Worm (Caenorhabditis elegans) whole organism, young adult: ENCODE measurements around the gene atg-2.

Experiments
- B0019.2 ChIP-seq: fragments of 200-800 bp; sonication (Bioruptor generic); conservative IDR thresholded peaks from 2 replicates; pipeline ENCODE4 v1.3.6; 2022; ENCODE audit warnings: missing genetic modification reagents, missing genetic modification characterization, missing compliant biosample characterization
- B0035.1 ChIP-seq: sonication (generic microtip); optimal IDR thresholded peaks from 2 replicates; lab custom pipeline; 2016; ENCODE audit warnings: missing genetic modification characterization, mild to moderate bottlenecking, missing compliant biosample characterization, missing genotype, missing genetic modification reagents
- B0261.1 ChIP-seq: sonication (generic microtip); optimal IDR thresholded peaks from 2 replicates; lab custom pipeline; 2016; ENCODE audit warnings: mild to moderate bottlenecking, missing genetic modification characterization, moderate library complexity, missing compliant biosample characterization
- B0336.3 ChIP-seq: fragments of 200-800 bp; sonication (Bioruptor generic); IDR thresholded peaks from 2 replicates; pipeline ENCODE4 v1.3.6; 2022; ENCODE audit warnings: missing genetic modification characterization, missing compliant biosample characterization
- C06A6.2 ChIP-seq: fragments of 200-800 bp; sonication (Bioruptor generic); conservative IDR thresholded peaks from 2 replicates; pipeline ENCODE4 v1.3.6; 2022; ENCODE audit warnings: missing genetic modification characterization, missing compliant biosample characterization
- F23B12.7 ChIP-seq: sonication (generic microtip); optimal IDR thresholded peaks from 2 replicates; lab custom pipeline; 2017; ENCODE audit warnings: missing genetic modification characterization, mild to moderate bottlenecking, missing compliant biosample characterization, antibody characterized with exemption, moderate library complexity; ENCODE audit not compliant: insufficient read depth
- K11D2.4 ChIP-seq: fragments of 200-800 bp; sonication (Bioruptor generic); IDR thresholded peaks from 2 replicates; pipeline ENCODE4 v1.3.6; 2022; ENCODE audit warnings: missing genetic modification reagents, missing genetic modification characterization, missing compliant biosample characterization
- K12H6.12 ChIP-seq: fragments of 200-800 bp; sonication (Bioruptor generic); optimal IDR thresholded peaks from 2 replicates; lab custom pipeline; 2018; ENCODE audit warnings: mild to moderate bottlenecking, missing genetic modification characterization, missing compliant biosample characterization
- T26A5.8 ChIP-seq: sonication (generic microtip); optimal IDR thresholded peaks from 2 replicates; lab custom pipeline; 2016; ENCODE audit warnings: missing genetic modification characterization, missing compliant biosample characterization
- Y53G8AR.9 ChIP-seq: fragments of 200-800 bp; sonication (Bioruptor generic); conservative IDR thresholded peaks from 2 replicates; pipeline ENCODE4 v1.3.6; 2022; ENCODE audit warnings: missing genetic modification reagents, missing genetic modification characterization, missing compliant biosample characterization
- Y56A3A.18 ChIP-seq: fragments of 200-800 bp; sonication (Bioruptor generic); IDR thresholded peaks from 2 replicates; pipeline ENCODE4 v1.3.6; 2022; ENCODE audit warnings: missing genetic modification reagents, missing genetic modification characterization, missing compliant biosample characterization
- aptf-2 ChIP-seq: fragments of 200-800 bp; sonication (Bioruptor generic); conservative IDR thresholded peaks from 2 replicates; pipeline ENCODE4 v1.3.6; 2022; ENCODE audit warnings: missing genetic modification reagents, missing genetic modification characterization, missing compliant biosample characterization
- atf-7 ChIP-seq: sonication (generic microtip); optimal IDR thresholded peaks from 2 replicates; lab custom pipeline; 2017; ENCODE audit warnings: mild to moderate bottlenecking, missing genetic modification characterization, missing compliant biosample characterization
- attf-5 ChIP-seq: fragments of 200-800 bp; sonication (Bioruptor generic); optimal IDR thresholded peaks from 2 replicates; lab custom pipeline; 2018; ENCODE audit warnings: mild to moderate bottlenecking, missing genetic modification characterization, missing compliant biosample characterization
- cebp-1 ChIP-seq, 2 experiments: fragments of 200-800 bp in 1 of 2; sonication (Bioruptor generic) in 1 of 2; sonication (generic microtip) in 1 of 2; IDR thresholded peaks in 1 of 2; optimal IDR thresholded peaks in 1 of 2; 2 replicates each; pipeline versions ENCODE4 v1.3.6 to Lab custom; 2017 to 2022; ENCODE audit warnings: missing compliant biosample characterization in 2 of 2, missing genetic modification characterization in 2 of 2, mild to moderate bottlenecking in 1 of 2, missing genetic modification reagents in 1 of 2, moderate library complexity in 1 of 2
- ceh-91 ChIP-seq: fragments of 200-800 bp; sonication (Bioruptor generic); IDR thresholded peaks from 2 replicates; pipeline ENCODE4 v1.3.6; 2022; ENCODE audit warnings: missing genetic modification reagents, missing genetic modification characterization, missing compliant biosample characterization
- dox-1 ChIP-seq: fragments of 200-800 bp; sonication (Bioruptor generic); IDR thresholded peaks from 2 replicates; pipeline ENCODE4 v1.3.6; 2022; ENCODE audit warnings: missing genetic modification reagents, missing genetic modification characterization, missing compliant biosample characterization
- dpff-1 ChIP-seq: sonication (generic microtip); optimal IDR thresholded peaks from 2 replicates; lab custom pipeline; 2017; ENCODE audit warnings: mild to moderate bottlenecking, missing genetic modification characterization, missing compliant biosample characterization
- efl-1 ChIP-seq: fragments of 150-350 bp; optimal IDR thresholded peaks from 2 replicates; lab custom pipeline; 2014; ENCODE audit warnings: missing biosample characterization, missing genetic modification reagents, missing genetic modification characterization
- egl-44 ChIP-seq: fragments of 200-800 bp; sonication (Bioruptor generic); IDR thresholded peaks from 2 replicates; pipeline ENCODE4 v1.3.6; 2022; ENCODE audit warnings: missing genetic modification reagents, missing genetic modification characterization, missing compliant biosample characterization
- ekl-4 ChIP-seq: fragments of 200-800 bp; sonication (Bioruptor generic); IDR thresholded peaks from 2 replicates; pipeline ENCODE4 v1.3.6; 2022; ENCODE audit warnings: missing genetic modification reagents, missing genetic modification characterization, missing compliant biosample characterization
- gei-17 ChIP-seq: fragments of 200-800 bp; sonication (Bioruptor generic); optimal IDR thresholded peaks from 2 replicates; lab custom pipeline; 2018; ENCODE audit warnings: mild to moderate bottlenecking, missing genetic modification characterization, missing compliant biosample characterization
- him-1 ChIP-seq: sonication (generic microtip); optimal IDR thresholded peaks from 2 replicates; lab custom pipeline; 2016; ENCODE audit warnings: missing genotype, missing genetic modification reagents, missing genetic modification characterization, missing compliant biosample characterization
- hrde-1 ChIP-seq: sonication (generic microtip); optimal IDR thresholded peaks from 2 replicates; lab custom pipeline; 2016; ENCODE audit warnings: missing genetic modification characterization, mild to moderate bottlenecking, missing compliant biosample characterization, moderate library complexity, missing genotype, missing genetic modification reagents, borderline replicate concordance
- hsf-1 ChIP-seq: fragments of 200-800 bp; sonication (Bioruptor generic); IDR thresholded peaks from 2 replicates; pipeline ENCODE4 v1.3.6; 2022; ENCODE audit warnings: missing genetic modification reagents, missing genetic modification characterization, missing compliant biosample characterization
- lag-1 ChIP-seq: fragments of 200-800 bp; sonication (Bioruptor generic); IDR thresholded peaks from 2 replicates; pipeline ENCODE4 v1.3.6; 2022; ENCODE audit warnings: missing genetic modification reagents, missing genetic modification characterization, missing compliant biosample characterization
- lin-40 ChIP-seq: sonication (generic microtip); optimal IDR thresholded peaks from 2 replicates; lab custom pipeline; 2016; ENCODE audit warnings: missing genetic modification characterization, mild to moderate bottlenecking, missing compliant biosample characterization, missing genotype, missing genetic modification reagents
- lin-54 ChIP-seq: fragments of 200-800 bp; sonication (Bioruptor generic); optimal IDR thresholded peaks from 2 replicates; lab custom pipeline; 2018; ENCODE audit warnings: mild to moderate bottlenecking, missing genetic modification characterization, missing compliant biosample characterization
- lir-1 ChIP-seq: fragments of 200-800 bp; sonication (Bioruptor generic); conservative IDR thresholded peaks from 2 replicates; pipeline ENCODE4 v1.3.6; 2022; ENCODE audit warnings: missing genetic modification reagents, missing genetic modification characterization, missing compliant biosample characterization
- madf-6 ChIP-seq: fragments of 200-800 bp; sonication (Bioruptor generic); IDR thresholded peaks from 2 replicates; pipeline ENCODE4 v1.3.6; 2022; ENCODE audit warnings: missing genetic modification reagents, missing genetic modification characterization, missing compliant biosample characterization
- mel-28 ChIP-seq: sonication (generic microtip); optimal IDR thresholded peaks from 2 replicates; lab custom pipeline; 2016; ENCODE audit warnings: borderline replicate concordance, mild to moderate bottlenecking, missing genetic modification characterization, missing compliant biosample characterization
- nfya-1 ChIP-seq: sonication (generic microtip); optimal IDR thresholded peaks from 2 replicates; lab custom pipeline; 2017; ENCODE audit warnings: antibody characterized with exemption, missing compliant biosample characterization, missing genetic modification characterization, borderline replicate concordance; ENCODE audit not compliant: insufficient read depth
- nfya-2 ChIP-seq: fragments of 200-800 bp; sonication (Bioruptor generic); IDR thresholded peaks from 2 replicates; pipeline ENCODE4 v1.3.6; 2022; ENCODE audit warnings: missing genetic modification reagents, missing genetic modification characterization, missing compliant biosample characterization
- nhr-120 ChIP-seq: fragments of 200-800 bp; sonication (Bioruptor generic); IDR thresholded peaks from 2 replicates; pipeline ENCODE4 v1.3.6; 2022; ENCODE audit warnings: missing genetic modification characterization, missing compliant biosample characterization
- nhr-80 ChIP-seq: sonication (generic microtip); optimal IDR thresholded peaks from 2 replicates; lab custom pipeline; 2016; ENCODE audit warnings: missing genetic modification characterization, missing compliant biosample characterization
- nhr-90 ChIP-seq: sonication (generic microtip); optimal IDR thresholded peaks from 2 replicates; lab custom pipeline; 2016; ENCODE audit warnings: missing genotype, mild to moderate bottlenecking, missing genetic modification characterization, missing compliant biosample characterization
- repo-1 ChIP-seq: sonication (generic microtip); optimal IDR thresholded peaks from 2 replicates; lab custom pipeline; 2017; ENCODE audit warnings: mild to moderate bottlenecking, missing genetic modification characterization, missing compliant biosample characterization
- rpc-1 ChIP-seq, 2 experiments: fragments of 150-350 bp in 1 of 2; sonication (generic microtip) in 1 of 2; optimal IDR thresholded peaks; 2 replicates each; lab custom pipeline; 2014 to 2018; ENCODE audit warnings: missing biosample characterization in 1 of 2, missing genetic modification characterization in 1 of 2, missing genetic modification reagents in 1 of 2, missing genotype in 1 of 2
- sea-2 ChIP-seq: fragments of 200-800 bp; sonication (Bioruptor generic); IDR thresholded peaks from 2 replicates; pipeline ENCODE4 v1.3.6; 2022; ENCODE audit warnings: missing genetic modification characterization, missing compliant biosample characterization
- unc-130 ChIP-seq: sonication (generic microtip); optimal IDR thresholded peaks from 2 replicates; lab custom pipeline; 2016; ENCODE audit warnings: missing genetic modification reagents, missing genetic modification characterization, missing compliant biosample characterization
- zfh-2 ChIP-seq: fragments of 200-800 bp; sonication (Bioruptor generic); conservative IDR thresholded peaks from 2 replicates; pipeline ENCODE4 v1.3.6; 2022; ENCODE audit warnings: missing genetic modification reagents, missing genetic modification characterization, missing compliant biosample characterization
- ztf-18 ChIP-seq: sonication (generic microtip); optimal IDR thresholded peaks from 2 replicates; lab custom pipeline; 2016; ENCODE audit warnings: missing genotype, mild to moderate bottlenecking, missing genetic modification characterization, missing compliant biosample characterization
- ztf-25 ChIP-seq: fragments of 200-800 bp; sonication (Bioruptor generic); IDR thresholded peaks from 2 replicates; pipeline ENCODE4 v1.3.6; 2022; ENCODE audit warnings: missing genetic modification reagents, missing genetic modification characterization, missing compliant biosample characterization

Gene atg-2

ce11 chrX:6808640-6809039, 2.1 kb downstream of the atg-2 start (continued):
- TF ChIP-seq nfya-2 (GFP tag; lab: Robert Waterston, UW) (no peak), cebp-1 (GFP tag; IDR thresholded peaks at IDR 0.05; lab: Robert Waterston, UW) (no peak), cebp-1 (tag; optimal IDR thresholded peaks at IDR 0.05; lab: Kevin White, UChicago) (peak; percentile 54), T26A5.8 (tag; lab: Kevin White, UChicago) (no peak), efl-1 (GFP tag; lab: Kevin White, UChicago) (no peak), ztf-25 (GFP tag; lab: Robert Waterston, UW) (no peak), nhr-120 (GFP tag; lab: Robert Waterston, UW) (no peak), attf-5 (GFP tag; lab: Kevin White, UChicago) (peak; percentile 49), repo-1 (tag; lab: Kevin White, UChicago) (no peak), aptf-2 (GFP tag; lab: Robert Waterston, UW) (no peak), Y56A3A.18 (GFP tag; lab: Robert Waterston, UW) (no peak), dpff-1 (no peak), B0019.2 (GFP tag; lab: Robert Waterston, UW) (no peak), hrde-1 (tag; lab: Kevin White, UChicago) (no peak), lin-40 (peak; percentile 62), lin-54 (no peak), hsf-1 (GFP tag; lab: Robert Waterston, UW) (no peak), zfh-2 (no peak), nfya-1 (tag; lab: Kevin White, UChicago) (no peak), ceh-91 (GFP tag; lab: Robert Waterston, UW) (no peak), K11D2.4 (no peak), atf-7 (tag; lab: Kevin White, UChicago) (peak; percentile 11), B0261.1 (no peak), B0035.1 (no peak), sea-2 (no peak), dox-1 (peak; percentile 55), mel-28 (tag; lab: Kevin White, UChicago) (no peak), lag-1 (no peak), rpc-1 (optimal IDR thresholded peaks at IDR 0.05; lab: Kevin White, UChicago) (no peak), rpc-1 (tag; optimal IDR thresholded peaks at IDR 0.05; lab: Kevin White, UChicago) (no peak), egl-44 (no peak), B0336.3 (GFP tag; lab: Robert Waterston, UW) (peak; percentile 42; the same call in 1 of the 2 replicates), ztf-18 (tag; lab: Kevin White, UChicago) (no peak), nhr-80 (tag; lab: Kevin White, UChicago) (peak; percentile 89), K12H6.12 (no peak), madf-6 (GFP tag; lab: Robert Waterston, UW) (no peak), Y53G8AR.9 (GFP tag; lab: Robert Waterston, UW) (no peak), F23B12.7 (peak; percentile 37), gei-17 (GFP tag; lab: Kevin White, UChicago) (no peak), him-1 (no peak), unc-130 (no peak), nhr-90 (tag; lab: Kevin White, UChicago) (no peak), ekl-4 (no peak), lir-1 (GFP tag; lab: Robert Waterston, UW) (peak; percentile 29; the same call in 1 of the 2 replicates), C06A6.2 (GFP tag; lab: Robert Waterston, UW) (no peak)
